Worm (Caenorhabditis elegans) whole organism, late embryonic: Measurements from ENCODE around the gene T28A11.3.

Source experiments
- C08G9.2 ChIP-seq: sonication (generic microtip); optimal IDR thresholded peaks from 2 replicates; lab custom pipeline; 2016; ENCODE audit warnings: mild to moderate bottlenecking, missing genetic modification characterization, moderate library complexity, missing compliant biosample characterization
- C38D4.7 ChIP-seq: fragments of 200-800 bp; sonication (Bioruptor generic); optimal IDR thresholded peaks from 2 replicates; lab custom pipeline; 2018; ENCODE audit warnings: mild to moderate bottlenecking, missing genetic modification characterization, moderate library complexity, missing compliant biosample characterization
- K09A11.1 ChIP-seq: sonication (generic microtip); optimal IDR thresholded peaks from 2 replicates; lab custom pipeline; 2017; ENCODE audit warnings: antibody characterized with exemption, mild to moderate bottlenecking, missing genetic modification characterization, missing compliant biosample characterization; ENCODE audit not compliant: insufficient read depth
- T23F11.4 ChIP-seq: fragments of 200-800 bp; sonication (Bioruptor generic); optimal IDR thresholded peaks from 2 replicates; lab custom pipeline; 2018; ENCODE audit warnings: mild to moderate bottlenecking, missing genetic modification characterization, missing compliant biosample characterization
- ahr-1 ChIP-seq: sonication (generic microtip); optimal IDR thresholded peaks from 2 replicates; lab custom pipeline; 2016; ENCODE audit warnings: missing genetic modification characterization, missing compliant biosample characterization
- ceh-18 ChIP-seq: sonication (generic microtip); optimal IDR thresholded peaks from 2 replicates; lab custom pipeline; 2016; ENCODE audit warnings: missing genetic modification characterization, missing compliant biosample characterization
- ceh-19 ChIP-seq: fragments of 200-800 bp; sonication (Bioruptor generic); optimal IDR thresholded peaks from 2 replicates; lab custom pipeline; 2018; ENCODE audit warnings: mild to moderate bottlenecking, missing genetic modification characterization, missing compliant biosample characterization
- ceh-24 ChIP-seq: sonication (generic microtip); optimal IDR thresholded peaks from 2 replicates; lab custom pipeline; 2016; ENCODE audit warnings: mild to moderate bottlenecking, missing genetic modification characterization, missing compliant biosample characterization
- ceh-30 ChIP-seq: fragments of 150-350 bp; optimal IDR thresholded peaks from 2 replicates; lab custom pipeline; 2014; ENCODE audit warnings: missing biosample characterization, missing genetic modification characterization
- ceh-31 ChIP-seq: sonication (generic microtip); optimal IDR thresholded peaks from 2 replicates; lab custom pipeline; 2016; ENCODE audit warnings: missing genetic modification characterization, missing compliant biosample characterization
- ceh-48 ChIP-seq: sonication (generic microtip); optimal IDR thresholded peaks from 2 replicates; lab custom pipeline; 2016; ENCODE audit warnings: missing genetic modification characterization, inconsistent platforms, missing compliant biosample characterization
- ceh-6 ChIP-seq: fragments of 200-800 bp; sonication (Bioruptor generic); optimal IDR thresholded peaks from 2 replicates; lab custom pipeline; 2018; ENCODE audit warnings: mild to moderate bottlenecking, missing genetic modification characterization, missing compliant biosample characterization
- ceh-9 ChIP-seq: sonication (generic microtip); optimal IDR thresholded peaks from 2 replicates; lab custom pipeline; 2016; ENCODE audit warnings: mild to moderate bottlenecking, missing genetic modification characterization, inconsistent platforms, missing compliant biosample characterization
- che-1 ChIP-seq: sonication (generic microtip); optimal IDR thresholded peaks from 2 replicates; lab custom pipeline; 2016; ENCODE audit warnings: mild to moderate bottlenecking, missing genetic modification characterization, missing compliant biosample characterization
- dmd-4 ChIP-seq: sonication (generic microtip); optimal IDR thresholded peaks from 2 replicates; lab custom pipeline; 2016; ENCODE audit warnings: borderline replicate concordance, missing genetic modification characterization, missing compliant biosample characterization
- dve-1 ChIP-seq: sonication (generic microtip); optimal IDR thresholded peaks from 2 replicates; lab custom pipeline; 2017; ENCODE audit warnings: antibody characterized with exemption, mild to moderate bottlenecking, missing genetic modification characterization, missing compliant biosample characterization
- fax-1 ChIP-seq: sonication (generic microtip); optimal IDR thresholded peaks from 2 replicates; lab custom pipeline; 2016; ENCODE audit warnings: missing genotype, missing genetic modification characterization, missing compliant biosample characterization
- fkh-6 ChIP-seq: sonication (generic microtip); optimal IDR thresholded peaks from 2 replicates; lab custom pipeline; 2016; ENCODE audit warnings: missing genetic modification characterization, missing compliant biosample characterization
- gmeb-2 ChIP-seq: sonication (generic microtip); optimal IDR thresholded peaks from 2 replicates; lab custom pipeline; 2016; ENCODE audit warnings: missing genetic modification characterization, inconsistent platforms, missing compliant biosample characterization
- hlh-8 ChIP-seq: sonication (generic microtip); optimal IDR thresholded peaks from 2 replicates; lab custom pipeline; 2016; ENCODE audit warnings: missing genotype, missing genetic modification characterization, missing compliant biosample characterization
- nfya-1 ChIP-seq: sonication (generic microtip); optimal IDR thresholded peaks from 2 replicates; lab custom pipeline; 2017; ENCODE audit warnings: missing genetic modification characterization, mild to moderate bottlenecking, missing compliant biosample characterization, antibody characterized with exemption, moderate library complexity
- nhr-232 ChIP-seq: sonication (generic microtip); optimal IDR thresholded peaks from 2 replicates; lab custom pipeline; 2016; ENCODE audit warnings: missing genetic modification characterization, missing compliant biosample characterization
- npax-4 ChIP-seq: sonication (generic microtip); optimal IDR thresholded peaks from 2 replicates; lab custom pipeline; 2016; ENCODE audit warnings: missing genetic modification characterization, missing compliant biosample characterization
- pax-1 ChIP-seq: fragments of 150-350 bp; optimal IDR thresholded peaks from 2 replicates; lab custom pipeline; 2014; ENCODE audit warnings: missing biosample characterization, missing genetic modification characterization
- pha-4 ChIP-seq: fragments of 150-350 bp; optimal IDR thresholded peaks from 2 replicates; lab custom pipeline; 2018; ENCODE audit warnings: missing biosample characterization, missing genetic modification reagents, missing genetic modification characterization
- pqm-1 ChIP-seq: sonication (generic microtip); optimal IDR thresholded peaks from 2 replicates; lab custom pipeline; 2016; ENCODE audit warnings: missing genetic modification characterization, missing compliant biosample characterization
- pros-1 ChIP-seq: fragments of 150-350 bp; optimal IDR thresholded peaks from 2 replicates; lab custom pipeline; 2014; ENCODE audit warnings: missing biosample characterization, missing genetic modification reagents, missing genetic modification characterization
- ref-2 ChIP-seq: sonication (generic microtip); optimal IDR thresholded peaks from 2 replicates; lab custom pipeline; 2016; ENCODE audit warnings: missing genetic modification characterization, missing compliant biosample characterization
- rnt-1 ChIP-seq: sonication (generic microtip); optimal IDR thresholded peaks from 2 replicates; lab custom pipeline; 2016; ENCODE audit warnings: missing genetic modification characterization, missing compliant biosample characterization
- sdc-2 ChIP-seq: sonication (generic microtip); optimal IDR thresholded peaks from 2 replicates; lab custom pipeline; 2016; ENCODE audit warnings: missing genotype, missing genetic modification characterization, missing compliant biosample characterization
- sox-2 ChIP-seq: fragments of 200-800 bp; sonication (Bioruptor generic); IDR thresholded peaks from 2 replicates; pipeline ENCODE4 v1.3.6; 2022; ENCODE audit warnings: missing genetic modification reagents, missing genetic modification characterization, missing compliant biosample characterization
- tbx-2 ChIP-seq: sonication (generic microtip); optimal IDR thresholded peaks from 2 replicates; lab custom pipeline; 2016; ENCODE audit warnings: missing genetic modification characterization, missing compliant biosample characterization
- unc-42 ChIP-seq: sonication (generic microtip); optimal IDR thresholded peaks from 2 replicates; lab custom pipeline; 2016; ENCODE audit warnings: missing genotype, missing genetic modification characterization, missing compliant biosample characterization
- unc-86 ChIP-seq: sonication (generic microtip); optimal IDR thresholded peaks from 2 replicates; lab custom pipeline; 2016; ENCODE audit warnings: missing genetic modification characterization, missing compliant biosample characterization
- zip-5 ChIP-seq: sonication (generic microtip); optimal IDR thresholded peaks from 2 replicates; lab custom pipeline; 2016; ENCODE audit warnings: missing genetic modification characterization, missing compliant biosample characterization

The T28A11.3 gene

ce11 chrV:3269407-3269806 is 5.7 kb upstream of the T28A11.3 start, which contains the start of gene T28A11.19:
T28A11.19 (minus strand) TSS chrV:3269514.
- no peak for TF ChIP-seq rnt-1 (tag; lab: Kevin White, UChicago)
- TF ChIP-seq pax-1, result no peak
- TF ChIP-seq ceh-18, result no peak
- TF ChIP-seq pros-1 (tag; lab: Kevin White, UChicago), result no peak
- no peak for TF ChIP-seq hlh-8 (tag; lab: Kevin White, UChicago)
- TF ChIP-seq ceh-9 (tag; lab: Kevin White, UChicago), result no peak
- TF ChIP-seq C08G9.2 (tag; lab: Kevin White, UChicago), result no peak
- TF ChIP-seq C38D4.7, result no peak
- TF ChIP-seq pqm-1 (tag; lab: Kevin White, UChicago), result no peak
- TF ChIP-seq npax-4 (tag; lab: Kevin White, UChicago), result no peak
- no peak for TF ChIP-seq nhr-232 (tag; lab: Kevin White, UChicago)
- TF ChIP-seq ahr-1, result no peak
- no peak for TF ChIP-seq pha-4
- no peak for TF ChIP-seq sdc-2 (tag; lab: Kevin White, UChicago)
- no peak for TF ChIP-seq dve-1 (tag; lab: Kevin White, UChicago)
- TF ChIP-seq zip-5, result no peak
- TF ChIP-seq ref-2 (tag; lab: Kevin White, UChicago), result no peak
- no peak for TF ChIP-seq unc-86 (tag; lab: Kevin White, UChicago)

DNA sequence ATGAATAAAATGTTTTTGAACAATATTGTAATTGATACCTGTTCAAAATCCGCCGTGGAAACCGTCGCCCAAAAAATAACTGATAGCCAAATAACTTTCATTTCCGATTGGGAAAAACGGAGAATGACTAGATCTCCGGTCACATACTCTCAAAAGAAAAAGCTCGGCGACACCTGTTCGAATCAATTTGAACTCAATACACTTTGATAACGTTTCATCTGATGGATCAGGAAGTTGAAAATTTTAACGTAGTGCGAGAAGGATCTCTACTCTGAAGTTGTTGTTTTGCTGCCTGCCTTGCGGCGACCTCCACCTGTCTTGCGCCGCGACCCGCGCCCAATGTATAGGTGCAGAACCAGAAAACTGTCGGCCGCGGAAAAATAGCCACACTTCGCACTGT is 2.0 kb upstream of the T28A11.3 start, which contains the start of gene T28A11.20:
Gene T28A11.20 (minus strand): TSS at position 101 of the 400 bp plus-strand sequence.
- no peak for TF ChIP-seq ceh-19 (GFP tag; lab: Kevin White, UChicago)
- no peak for TF ChIP-seq nfya-1 (tag; lab: Kevin White, UChicago)
- TF ChIP-seq fax-1, result no peak
- TF ChIP-seq, all 69 proteins: peak for 0

- TF ChIP-seq ceh-24 (tag; lab: Kevin White, UChicago), result no peak
- TF ChIP-seq gmeb-2, result no peak
- TF ChIP-seq sox-2 (GFP tag; lab: Robert Waterston, UW), result no peak
- TF ChIP-seq ceh-30, result no peak
- TF ChIP-seq che-1 (tag; lab: Kevin White, UChicago), result no peak
- TF ChIP-seq pqm-1 (tag; lab: Kevin White, UChicago), result no peak
- no peak for TF ChIP-seq C38D4.7
- TF ChIP-seq, all 69 proteins: peak for 0
Measured at ce11 chrV:3273577-3274100, 1.5 kb upstream of the T28A11.3 start, which contains the start of gene T28A11.4. T28A11.4 (plus strand) TSS chrV:3274050.

DNA sequence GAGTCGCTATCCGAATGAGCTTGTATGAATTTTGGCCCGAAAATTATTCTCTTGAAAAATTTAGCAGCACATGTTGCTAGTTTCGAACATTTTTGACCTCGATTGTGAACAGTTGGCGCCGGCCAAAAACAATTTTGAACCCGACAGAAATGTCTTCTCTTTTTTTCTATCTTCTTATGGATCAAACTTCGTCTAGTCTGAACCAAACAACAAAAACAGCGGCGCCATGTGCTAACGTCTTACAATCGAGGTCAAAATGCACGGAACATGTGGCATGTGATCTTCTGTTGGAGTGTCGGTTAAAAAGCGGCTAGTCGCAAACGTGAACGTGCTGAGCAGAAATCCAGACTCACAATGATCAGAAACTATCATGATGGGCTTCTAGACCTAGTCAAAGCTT is 1.1 kb downstream of the T28A11.3 start:
- no peak for TF ChIP-seq unc-42 (tag; lab: Kevin White, UChicago)
- no peak for TF ChIP-seq che-1 (tag; lab: Kevin White, UChicago)
- no peak for TF ChIP-seq ceh-19 (GFP tag; lab: Kevin White, UChicago)
- no peak for TF ChIP-seq dmd-4 (tag; lab: Kevin White, UChicago)
- TF ChIP-seq fkh-6, result no peak
- no peak for TF ChIP-seq ahr-1
- TF ChIP-seq ceh-48, result no peak
- TF ChIP-seq T23F11.4, result no peak
- no peak for TF ChIP-seq K09A11.1 (tag; lab: Kevin White, UChicago)
- no peak for TF ChIP-seq tbx-2 (tag; lab: Kevin White, UChicago)
- no peak for TF ChIP-seq ceh-31 (tag; lab: Kevin White, UChicago)
- no peak for TF ChIP-seq pqm-1 (tag; lab: Kevin White, UChicago)
- no peak for TF ChIP-seq nhr-232 (tag; lab: Kevin White, UChicago)
- no peak for TF ChIP-seq ceh-6 (GFP tag; lab: Kevin White, UChicago)
- no peak for TF ChIP-seq sdc-2 (tag; lab: Kevin White, UChicago)
- TF ChIP-seq, all 69 proteins: peak for 0
